Fruit fly (Drosophila melanogaster): ENCODE data around the gene Vha68-1.

DNA sequence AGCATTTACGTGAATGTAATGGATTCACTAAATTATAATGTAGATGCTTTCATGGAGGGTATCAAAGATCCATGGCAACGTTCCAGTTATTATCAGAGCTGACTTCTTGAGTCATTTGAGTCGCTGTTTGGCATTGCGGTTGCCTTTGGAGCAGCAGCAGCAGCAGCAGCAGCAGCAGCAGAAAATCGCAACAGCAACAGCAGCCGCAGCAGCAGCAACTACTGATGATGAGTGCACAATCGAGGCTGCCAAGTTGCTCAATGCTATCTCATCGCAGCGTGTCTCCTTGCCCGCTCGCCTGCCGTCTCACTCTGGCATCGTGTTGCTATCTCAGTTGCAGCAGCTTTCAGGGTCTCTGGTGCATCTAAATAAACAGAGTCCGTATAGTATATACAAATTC, 38.5 kb upstream of the Vha68-1 start:
- TF ChIP-seq Sin3A (optimal IDR thresholded peaks at IDR 0.05) = no peak
- no peak for TF ChIP-seq ttk (optimal IDR thresholded peaks at IDR 0.05)

Data from Kc167 (cell line).